Worm (Caenorhabditis elegans): ENCODE data around the gene pitr-3.

pitr-3 gene

ce11 chrV:9141297-9141696 is at the start of gene pitr-3:
Gene pitr-3 (minus strand): TSS chrV:9141397.
- TF ChIP-seq lin-13 (GFP tag; optimal IDR thresholded peaks at IDR 0.05) = no peak
- no peak for TF ChIP-seq ZK337.2 (GFP tag; IDR thresholded peaks at IDR 0.05)
- no peak for TF ChIP-seq tag-97 (GFP tag; IDR thresholded peaks at IDR 0.05)
- TF ChIP-seq ztf-11 (tag; optimal IDR thresholded peaks at IDR 0.05) = no peak
- TF ChIP-seq Y105C5A.15 (GFP tag; IDR thresholded peaks at IDR 0.05) = no peak
- TF ChIP-seq zag-1 (tag; optimal IDR thresholded peaks at IDR 0.05) = no peak

- TF ChIP-seq aha-1 (tag) = peak; percentile 20
- no peak for TF ChIP-seq daf-19 (GFP tag; conservative IDR thresholded peaks at IDR 0.05)
These were observed 44.8 kb upstream of the pitr-3 start for ce11 chrV:9186028-9186427.

- TF ChIP-seq nhr-28 (tag; optimal IDR thresholded peaks at IDR 0.05) (no peak), aha-1 (tag) (peak; percentile 8), D1046.2 (GFP tag; IDR thresholded peaks at IDR 0.05) (no peak)
These were observed 42.7 kb upstream of the pitr-3 start for ce11 chrV:9183718-9184441.

ce11 chrV:9181669-9182250 is 40.6 kb upstream of the pitr-3 start, which contains the start of gene ptr-1:
Gene ptr-1 (minus strand): TSS chrV:9181719.
- TF ChIP-seq duxl-1 (tag; optimal IDR thresholded peaks at IDR 0.05; ENCODE audit: poor library complexity) = no peak
- no peak for TF ChIP-seq lin-1 (GFP tag; IDR thresholded peaks at IDR 0.05)
- TF ChIP-seq hif-1 (tag; optimal IDR thresholded peaks at IDR 0.05) = no peak
- no peak for TF ChIP-seq F26F4.8 (GFP tag; conservative IDR thresholded peaks at IDR 0.05)
- TF ChIP-seq dmd-6 (GFP tag; IDR thresholded peaks at IDR 0.05) = no peak
- no peak for TF ChIP-seq ces-1 (GFP tag; optimal IDR thresholded peaks at IDR 0.05)
- no peak for TF ChIP-seq aha-1 (tag)
- no peak for TF ChIP-seq fos-1 (tag; optimal IDR thresholded peaks at IDR 0.05)
- TF ChIP-seq arid-1 (GFP tag; conservative IDR thresholded peaks at IDR 0.05) = no peak
- TF ChIP-seq lim-7 (GFP tag; IDR thresholded peaks at IDR 0.05) = no peak
- no peak for TF ChIP-seq hmg-1.1 (GFP tag; IDR thresholded peaks at IDR 0.05)
- no peak for TF ChIP-seq zfp-3 (GFP tag; conservative IDR thresholded peaks at IDR 0.05)
- no peak for TF ChIP-seq tra-1 (GFP tag; IDR thresholded peaks at IDR 0.05)
- no peak for TF ChIP-seq skn-1 (tag; optimal IDR thresholded peaks at IDR 0.05)
- TF ChIP-seq vab-7 (GFP tag; IDR thresholded peaks at IDR 0.05) = no peak
- TF ChIP-seq zip-11 (GFP tag; IDR thresholded peaks at IDR 0.05) = no peak
- TF ChIP-seq sdz-12 (GFP tag; optimal IDR thresholded peaks at IDR 0.05) = no peak
- TF ChIP-seq hlh-30 (tag; optimal IDR thresholded peaks at IDR 0.05; ENCODE audit: insufficient read depth) = no peak

ce11 chrV:9175218-9175837 is 34.1 kb upstream of the pitr-3 start, which contains the start of gene spas-1:
Gene spas-1 (plus strand): TSS chrV:9175789.
- TF ChIP-seq fos-1 (tag; optimal IDR thresholded peaks at IDR 0.05) (peak; percentile 26), pha-4 (GFP tag; IDR thresholded peaks at IDR 0.05) (no peak), pha-4 (tag; optimal IDR thresholded peaks at IDR 0.05) (peak; percentile 54), daf-12 (tag; optimal IDR thresholded peaks at IDR 0.05) (no peak), nhr-102 (tag; optimal IDR thresholded peaks at IDR 0.05) (peak; percentile 92), egl-43 (GFP tag; IDR thresholded peaks at IDR 0.05) (no peak), lin-39 (tag; optimal IDR thresholded peaks at IDR 0.05) (no peak), aly-2 (tag; optimal IDR thresholded peaks at IDR 0.05) (no peak), ZK546.5 (tag; optimal IDR thresholded peaks at IDR 0.05) (no peak), madf-9 (GFP tag; conservative IDR thresholded peaks at IDR 0.05) (no peak), lin-13 (GFP tag; optimal IDR thresholded peaks at IDR 0.05) (peak; percentile 76), nhr-237 (tag; optimal IDR thresholded peaks at IDR 0.05) (no peak), lsy-2 (tag; optimal IDR thresholded peaks at IDR 0.05) (peak; percentile 69 to 93), zfp-2 (tag; optimal IDR thresholded peaks at IDR 0.05) (peak; percentile 37), fkh-10 (GFP tag; optimal IDR thresholded peaks at IDR 0.05) (peak; percentile 80), nhr-6 (tag; optimal IDR thresholded peaks at IDR 0.05) (peak; percentile 83), T26A8.4 (GFP tag; IDR thresholded peaks at IDR 0.05) (peak; percentile 88), F10B5.3 (tag; optimal IDR thresholded peaks at IDR 0.05) (no peak), nhr-10 (tag; optimal IDR thresholded peaks at IDR 0.05) (no peak)
